Worm (Caenorhabditis elegans) whole organism, L1 larva: ENCODE results near the gene F55C12.4.
A peak's percentile ranks its signal among the peaks of the same experiment; 100 is the strongest.
"Not testable (repeated sequence)": the region's sequence is repeated elsewhere in the genome, so short reads cannot be mapped to it uniquely, and the experiment has no call there.

ENCODE experiments used
- C16A3.4 ChIP-seq: fragments of 150-350 bp; optimal IDR thresholded peaks from 2 replicates; lab custom pipeline; 2014; ENCODE audit warnings: missing biosample characterization, missing genetic modification characterization
- C34B4.2 ChIP-seq: sonication (generic microtip); optimal IDR thresholded peaks from 2 replicates; lab custom pipeline; 2017; ENCODE audit warnings: mild to moderate bottlenecking, missing genetic modification characterization, missing compliant biosample characterization
- Y116A8C.19 ChIP-seq: sonication (generic microtip); optimal IDR thresholded peaks from 2 replicates; lab custom pipeline; 2016; ENCODE audit warnings: missing compliant biosample characterization, missing genetic modification characterization, borderline replicate concordance
- blmp-1 ChIP-seq: fragments of 150-350 bp; optimal IDR thresholded peaks from 2 replicates; lab custom pipeline; 2014; ENCODE audit warnings: missing biosample characterization, missing genetic modification characterization
- ceh-63 ChIP-seq: fragments of 200-800 bp; sonication (Bioruptor generic); optimal IDR thresholded peaks from 2 replicates; lab custom pipeline; 2018; ENCODE audit warnings: mild to moderate bottlenecking, missing genetic modification characterization, missing compliant biosample characterization
- ceh-8 ChIP-seq: fragments of 200-800 bp; sonication (Bioruptor generic); optimal IDR thresholded peaks from 2 replicates; lab custom pipeline; 2018; ENCODE audit warnings: mild to moderate bottlenecking, missing genetic modification characterization, moderate library complexity, missing compliant biosample characterization
- ceh-88 ChIP-seq: fragments of 200-800 bp; sonication (Bioruptor generic); IDR thresholded peaks from 2 replicates; pipeline ENCODE4 v1.3.6; 2022; ENCODE audit warnings: missing genetic modification characterization, missing compliant biosample characterization
- ceh-90 ChIP-seq: sonication (generic microtip); optimal IDR thresholded peaks from 2 replicates; lab custom pipeline; 2016; ENCODE audit warnings: missing genetic modification characterization, missing compliant biosample characterization
- efl-3 ChIP-seq: fragments of 200-800 bp; sonication (Bioruptor generic); optimal IDR thresholded peaks from 2 replicates; lab custom pipeline; 2018; ENCODE audit warnings: mild to moderate bottlenecking, missing genetic modification characterization, missing compliant biosample characterization
- egl-13 ChIP-seq: sonication (generic microtip); optimal IDR thresholded peaks from 2 replicates; lab custom pipeline; 2016; ENCODE audit warnings: missing genotype, missing genetic modification reagents, missing genetic modification characterization, missing compliant biosample characterization
- elt-3 ChIP-seq, 6 experiments: fragments of 150-350 bp in 1 of 6; sonication (generic microtip); optimal IDR thresholded peaks; 2 replicates each; lab custom pipeline; 2017 to 2018; ENCODE audit warnings: missing biosample characterization in 6 of 6, missing genetic modification characterization in 6 of 6, inconsistent platforms in 1 of 6
- fkh-4 ChIP-seq: sonication (generic microtip); optimal IDR thresholded peaks from 2 replicates; lab custom pipeline; 2016; ENCODE audit warnings: missing compliant biosample characterization, missing genetic modification characterization, borderline replicate concordance
- hlh-17 ChIP-seq: fragments of 200-800 bp; sonication (Bioruptor generic); optimal IDR thresholded peaks from 2 replicates; lab custom pipeline; 2018; ENCODE audit warnings: missing genetic modification characterization, mild to moderate bottlenecking, missing compliant biosample characterization, moderate library complexity, borderline replicate concordance
- hpl-2 ChIP-seq: fragments of 150-350 bp; optimal IDR thresholded peaks from 2 replicates; lab custom pipeline; 2014; ENCODE audit warnings: missing biosample characterization, missing genetic modification reagents, missing genetic modification characterization
- isw-1 ChIP-seq: fragments of 200-800 bp; sonication (Bioruptor generic); IDR thresholded peaks from 2 replicates; pipeline ENCODE4 v1.3.6; 2022; ENCODE audit warnings: missing genetic modification characterization, missing compliant biosample characterization
- jun-1 ChIP-seq: fragments of 150-350 bp; optimal IDR thresholded peaks from 2 replicates; lab custom pipeline; 2014; ENCODE audit warnings: missing biosample characterization, missing genetic modification reagents, missing genetic modification characterization
- lin-13 ChIP-seq: fragments of 150-350 bp; optimal IDR thresholded peaks from 2 replicates; lab custom pipeline; 2014; ENCODE audit warnings: missing biosample characterization, missing genetic modification reagents, missing genetic modification characterization
- lir-3 ChIP-seq: sonication (generic microtip); optimal IDR thresholded peaks from 2 replicates; lab custom pipeline; 2016; ENCODE audit warnings: mild to moderate bottlenecking, missing genetic modification characterization, moderate library complexity, missing compliant biosample characterization; ENCODE audit not compliant: poor library complexity
- lsy-2 ChIP-seq, 2 experiments: fragments of 150-350 bp; optimal IDR thresholded peaks; 2 replicates each; lab custom pipeline; 2014; ENCODE audit warnings: missing biosample characterization in 2 of 2, missing genetic modification characterization in 2 of 2
- mab-9 ChIP-seq: fragments of 200-800 bp; sonication (Bioruptor generic); IDR thresholded peaks from 2 replicates; pipeline ENCODE4 v1.3.6; 2022; ENCODE audit warnings: missing genetic modification reagents, missing genetic modification characterization, missing compliant biosample characterization
- mdl-1 ChIP-seq, 2 experiments: fragments of 150-350 bp; optimal IDR thresholded peaks; 2 replicates each; lab custom pipeline; 2014 to 2017; ENCODE audit warnings: missing biosample characterization in 2 of 2, missing genetic modification characterization in 2 of 2, inconsistent platforms in 1 of 2
- mef-2 ChIP-seq: fragments of 150-350 bp; optimal IDR thresholded peaks from 2 replicates; lab custom pipeline; 2014; ENCODE audit warnings: missing biosample characterization, missing genetic modification characterization
- mep-1 ChIP-seq: fragments of 150-350 bp; optimal IDR thresholded peaks from 2 replicates; lab custom pipeline; 2014; ENCODE audit warnings: missing biosample characterization, missing genetic modification characterization
- nhr-11 ChIP-seq: fragments of 150-350 bp; optimal IDR thresholded peaks from 2 replicates; lab custom pipeline; 2014; ENCODE audit warnings: missing biosample characterization, missing genetic modification characterization
- nhr-19 ChIP-seq: fragments of 200-800 bp; sonication (Bioruptor generic); conservative IDR thresholded peaks from 2 replicates; pipeline ENCODE4 v1.3.6; 2022; ENCODE audit warnings: missing genetic modification characterization, missing compliant biosample characterization
- nhr-20 ChIP-seq: sonication (generic microtip); optimal IDR thresholded peaks from 2 replicates; lab custom pipeline; 2016; ENCODE audit warnings: mild to moderate bottlenecking, missing genetic modification characterization, missing compliant biosample characterization
- nhr-28 ChIP-seq: fragments of 150-350 bp; optimal IDR thresholded peaks from 2 replicates; lab custom pipeline; 2014; ENCODE audit warnings: missing biosample characterization, missing genetic modification characterization
- nhr-47 ChIP-seq: sonication (generic microtip); optimal IDR thresholded peaks from 2 replicates; lab custom pipeline; 2016; ENCODE audit warnings: mild to moderate bottlenecking, missing genetic modification characterization, moderate library complexity, missing compliant biosample characterization
- nhr-71 ChIP-seq: sonication (generic microtip); optimal IDR thresholded peaks from 2 replicates; lab custom pipeline; 2016; ENCODE audit warnings: mild to moderate bottlenecking, missing genetic modification characterization, moderate library complexity, missing compliant biosample characterization
- nhr-85 ChIP-seq: sonication (generic microtip); peaks from one replicate; lab custom pipeline; 2016; ENCODE audit warnings: missing genetic modification characterization, inconsistent platforms, missing compliant biosample characterization
- nhr-90 ChIP-seq: sonication (generic microtip); optimal IDR thresholded peaks from 2 replicates; lab custom pipeline; 2016; ENCODE audit warnings: mild to moderate bottlenecking, missing genetic modification characterization, missing compliant biosample characterization; ENCODE audit not compliant: poor library complexity
- pag-3 ChIP-seq: sonication (generic microtip); optimal IDR thresholded peaks from 2 replicates; lab custom pipeline; 2017; ENCODE audit warnings: missing genetic modification characterization, mild to moderate bottlenecking, missing compliant biosample characterization, antibody characterized with exemption, borderline replicate concordance; ENCODE audit not compliant: insufficient read depth
- rnt-1 ChIP-seq: sonication (generic microtip); optimal IDR thresholded peaks from 2 replicates; lab custom pipeline; 2016; ENCODE audit warnings: mild to moderate bottlenecking, missing genetic modification characterization, moderate library complexity, missing compliant biosample characterization
- skn-1 ChIP-seq: fragments of 150-350 bp; optimal IDR thresholded peaks from 2 replicates; lab custom pipeline; 2014; ENCODE audit warnings: missing biosample characterization, missing genetic modification characterization
- snu-23 ChIP-seq: sonication (generic microtip); optimal IDR thresholded peaks from 2 replicates; lab custom pipeline; 2016; ENCODE audit warnings: missing genetic modification characterization, missing compliant biosample characterization
- sptf-1 ChIP-seq: fragments of 150-350 bp; optimal IDR thresholded peaks from 2 replicates; lab custom pipeline; 2014; ENCODE audit warnings: missing biosample characterization, missing genetic modification characterization
- tlp-1 ChIP-seq: fragments of 150-350 bp; optimal IDR thresholded peaks from 2 replicates; lab custom pipeline; 2014; ENCODE audit warnings: missing biosample characterization, missing genetic modification characterization
- unc-130 ChIP-seq: fragments of 150-350 bp; optimal IDR thresholded peaks from 2 replicates; lab custom pipeline; 2017; ENCODE audit warnings: missing biosample characterization, missing genetic modification characterization, inconsistent platforms
- unc-86 ChIP-seq: sonication (generic microtip); optimal IDR thresholded peaks from 2 replicates; lab custom pipeline; 2016; ENCODE audit warnings: missing genetic modification characterization, missing compliant biosample characterization
- unc-98 ChIP-seq: fragments of 200-800 bp; sonication (Bioruptor generic); IDR thresholded peaks from 2 replicates; pipeline ENCODE4 v1.3.6; 2022; ENCODE audit warnings: missing genetic modification characterization, missing compliant biosample characterization
- xbp-1 ChIP-seq: sonication (generic microtip); optimal IDR thresholded peaks from 2 replicates; lab custom pipeline; 2016; ENCODE audit warnings: missing genetic modification characterization, missing compliant biosample characterization
- zag-1 ChIP-seq: fragments of 150-350 bp; optimal IDR thresholded peaks from 2 replicates; lab custom pipeline; 2014; ENCODE audit warnings: missing biosample characterization, missing genetic modification characterization
- zip-4 ChIP-seq: fragments of 200-800 bp; sonication (Bioruptor generic); optimal IDR thresholded peaks from 2 replicates; lab custom pipeline; 2018; ENCODE audit warnings: mild to moderate bottlenecking, missing genetic modification characterization, moderate library complexity, missing compliant biosample characterization
- ztf-4 ChIP-seq: fragments of 150-350 bp; optimal IDR thresholded peaks from 2 replicates; lab custom pipeline; 2014; ENCODE audit warnings: missing biosample characterization, missing genetic modification characterization

F55C12.4 gene

ce11 chrII:5880677-5881076, 22.5 kb upstream of the F55C12.4 start (continued):
- TF ChIP-seq mdl-1 (tag; optimal IDR thresholded peaks at IDR 0.05; lab: Kevin White, UChicago) (no peak), blmp-1 (tag; lab: Kevin White, UChicago) (peak; percentile 63), nhr-28 (tag; lab: Kevin White, UChicago) (no peak), egl-13 (tag; lab: Kevin White, UChicago) (no peak), hpl-2 (no peak), lsy-2 (tag; optimal IDR thresholded peaks at IDR 0.05; lab: Kevin White, UChicago) (peak; percentile 4 to 31), pag-3 (tag; lab: Kevin White, UChicago) (no peak), Y116A8C.19 (no peak), C34B4.2 (tag; lab: Kevin White, UChicago) (no peak), skn-1 (tag; lab: Kevin White, UChicago) (no peak), ceh-88 (GFP tag; lab: Robert Waterston, UW) (no peak), zip-4 (GFP tag; lab: Kevin White, UChicago) (no peak), elt-3 (tag; optimal IDR thresholded peaks at IDR 0.05; lab: Kevin White, UChicago) (peak in 1 of 6 experiments; percentile 31), nhr-85 (tag; lab: Kevin White, UChicago) (peak; percentile 86), tlp-1 (tag; lab: Kevin White, UChicago) (no peak), hlh-17 (GFP tag; lab: Kevin White, UChicago) (no peak), nhr-11 (tag; lab: Kevin White, UChicago) (no peak), efl-3 (GFP tag; lab: Kevin White, UChicago) (no peak), xbp-1 (tag; lab: Kevin White, UChicago) (no peak), unc-98 (GFP tag; lab: Robert Waterston, UW) (no peak), sptf-1 (tag; lab: Kevin White, UChicago) (no peak), mep-1 (tag; lab: Kevin White, UChicago) (peak; percentile 51)

- not testable (repeated sequence) for TF ChIP-seq isw-1; nhr-85 (tag; lab: Kevin White, UChicago); efl-3 (GFP tag; lab: Kevin White, UChicago)
Observed at ce11 chrII:5876511-5876910, 18.3 kb upstream of the F55C12.4 start, which contains the start of gene F55C12.2. Gene F55C12.2, plus strand, starts transcription at chrII:5876811.

ce11 chrII:5876053-5876452, 17.8 kb upstream of the F55C12.4 start, which contains the start of gene F55C12.6:
Gene F55C12.6, minus strand, starts transcription at chrII:5876153.
- TF ChIP-seq C16A3.4: no peak
- TF ChIP-seq mep-1 (tag; lab: Kevin White, UChicago): no peak
- no peak for TF ChIP-seq ceh-63 (GFP tag; lab: Kevin White, UChicago)
- no peak for TF ChIP-seq egl-13 (tag; lab: Kevin White, UChicago)
- TF ChIP-seq ztf-4: no peak
- no peak for TF ChIP-seq lir-3 (tag; lab: Kevin White, UChicago)
- TF ChIP-seq lin-13 (GFP tag; lab: Kevin White, UChicago): no peak
- no peak for TF ChIP-seq mab-9 (GFP tag; lab: Robert Waterston, UW)
- no peak for TF ChIP-seq zip-4 (GFP tag; lab: Kevin White, UChicago)
- no peak for TF ChIP-seq nhr-19 (GFP tag; lab: Robert Waterston, UW)
- TF ChIP-seq nhr-47 (tag; lab: Kevin White, UChicago): no peak
- TF ChIP-seq tlp-1 (tag; lab: Kevin White, UChicago): no peak
- TF ChIP-seq nhr-20 (tag; lab: Kevin White, UChicago): no peak
- TF ChIP-seq xbp-1 (tag; lab: Kevin White, UChicago): no peak
- no peak for TF ChIP-seq jun-1 (tag; lab: Kevin White, UChicago)
- TF ChIP-seq hpl-2: no peak
- no peak for TF ChIP-seq nhr-90 (tag; lab: Kevin White, UChicago)
- no peak for TF ChIP-seq unc-130 (tag; lab: Kevin White, UChicago)

- TF ChIP-seq rnt-1 (tag; lab: Kevin White, UChicago): peak; percentile 40
- TF ChIP-seq ceh-90 (tag; lab: Kevin White, UChicago): no peak
- no peak for TF ChIP-seq zip-4 (GFP tag; lab: Kevin White, UChicago)
- TF ChIP-seq lsy-2 (tag; optimal IDR thresholded peaks at IDR 0.05; lab: Kevin White, UChicago): peak; percentile 35 to 49
- no peak for TF ChIP-seq fkh-4 (tag; lab: Kevin White, UChicago)
- TF ChIP-seq ceh-63 (GFP tag; lab: Kevin White, UChicago): no peak
- TF ChIP-seq zag-1 (tag; lab: Kevin White, UChicago): no peak
- peak in 1 of 2 experiments; percentile 78 for TF ChIP-seq mdl-1 (tag; optimal IDR thresholded peaks at IDR 0.05; lab: Kevin White, UChicago)
- peak; percentile 98 for TF ChIP-seq blmp-1 (tag; lab: Kevin White, UChicago)
- peak; percentile 82 for TF ChIP-seq mep-1 (tag; lab: Kevin White, UChicago)
- peak; percentile 43 for TF ChIP-seq ceh-8 (GFP tag; lab: Kevin White, UChicago)
- peak; percentile 71 for TF ChIP-seq nhr-71
- no peak for TF ChIP-seq nhr-28 (tag; lab: Kevin White, UChicago)
- peak; percentile 43 for TF ChIP-seq unc-130 (tag; lab: Kevin White, UChicago)
- TF ChIP-seq lir-3 (tag; lab: Kevin White, UChicago): peak; percentile 4
- TF ChIP-seq elt-3 (tag; optimal IDR thresholded peaks at IDR 0.05; lab: Kevin White, UChicago): peak in 2 of 6 experiments; percentile 31 to 64
- TF ChIP-seq snu-23 (GFP tag; lab: Kevin White, UChicago): peak; percentile 70
- no peak for TF ChIP-seq mef-2 (tag; lab: Kevin White, UChicago)
- peak; percentile 58 for TF ChIP-seq C16A3.4
- no peak for TF ChIP-seq unc-86 (tag; lab: Kevin White, UChicago)
Observed at ce11 chrII:5874130-5874529, 15.9 kb upstream of the F55C12.4 start.
